Worm (Caenorhabditis elegans) whole organism, midembryonic: Measurements from ENCODE around the gene F20D6.11.

ENCODE experiments used
- flt-1 ChIP-seq: fragments of 200-800 bp; sonication (Bioruptor generic); IDR thresholded peaks from 2 replicates; pipeline ENCODE4 v1.3.6; 2022; ENCODE audit warnings: missing genetic modification characterization, missing compliant biosample characterization
- med-1 ChIP-seq: sonication (generic microtip); optimal IDR thresholded peaks from 2 replicates; lab custom pipeline; 2017; ENCODE audit warnings: missing genetic modification characterization, mild to moderate bottlenecking, missing compliant biosample characterization, antibody characterized with exemption, missing genetic modification reagents; ENCODE audit not compliant: insufficient read depth

DNA sequence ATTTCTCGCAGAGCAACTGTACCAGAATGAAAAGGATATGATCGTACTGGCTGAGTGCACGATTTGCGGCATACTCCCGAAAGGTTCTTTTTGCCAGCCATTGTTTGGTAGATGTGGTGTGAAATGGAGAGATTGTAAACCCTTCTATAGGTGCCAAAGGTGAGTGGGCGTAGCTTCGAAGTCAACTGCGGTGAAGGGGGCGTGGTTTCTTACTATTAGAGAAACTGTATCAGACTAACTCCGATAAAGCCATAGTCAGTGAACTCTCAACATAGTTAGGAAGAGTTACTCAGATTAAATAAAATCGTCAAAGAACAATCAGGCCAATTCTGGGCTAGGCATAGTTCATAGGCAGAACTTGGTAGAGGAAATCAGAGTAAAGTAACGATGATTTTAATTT is 21.5 kb downstream of the F20D6.11 start, which contains the start of gene F20D6.9:
- TF ChIP-seq flt-1 (GFP tag; lab: Robert Waterston, UW) (no peak), med-1 (GFP tag; lab: Kevin White, UChicago) (no peak)
